Worm (Caenorhabditis elegans): ENCODE data around the gene lgc-36.

ce11 chrV:11220415-11220814 is 38.4 kb downstream of the lgc-36 start:
- no peak for TF ChIP-seq him-1 (tag; optimal IDR thresholded peaks at IDR 0.05)
- TF ChIP-seq dao-5 (tag; optimal IDR thresholded peaks at IDR 0.05), result no peak

Data from whole organism, L4/young adult.